Worm (Caenorhabditis elegans): ENCODE data around the gene pph-2.

DNA sequence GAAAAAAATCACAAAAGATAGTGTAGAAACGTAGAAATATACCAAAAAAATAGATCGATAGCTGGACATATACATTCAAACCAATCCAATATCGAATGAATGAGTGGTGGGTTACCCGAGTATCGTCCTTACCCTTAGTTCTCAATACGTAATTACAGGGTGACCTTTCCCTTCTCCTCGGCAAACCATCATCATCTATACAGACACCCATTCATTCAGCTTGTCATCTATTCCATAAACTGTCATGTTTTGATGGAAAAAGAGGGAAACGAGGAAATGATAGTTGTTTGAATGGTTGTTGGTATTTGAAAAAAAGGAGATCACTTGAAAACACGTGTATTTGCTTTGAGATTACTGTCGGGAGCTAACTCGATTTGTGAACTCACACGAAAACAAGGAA lies 46.5 kb upstream of the pph-2 start:
- no peak for TF ChIP-seq him-1 (tag; optimal IDR thresholded peaks at IDR 0.05)
- no peak for TF ChIP-seq dao-5 (tag; optimal IDR thresholded peaks at IDR 0.05)
